Worm (Caenorhabditis elegans): ENCODE results near the gene F56D6.12.

DNA sequence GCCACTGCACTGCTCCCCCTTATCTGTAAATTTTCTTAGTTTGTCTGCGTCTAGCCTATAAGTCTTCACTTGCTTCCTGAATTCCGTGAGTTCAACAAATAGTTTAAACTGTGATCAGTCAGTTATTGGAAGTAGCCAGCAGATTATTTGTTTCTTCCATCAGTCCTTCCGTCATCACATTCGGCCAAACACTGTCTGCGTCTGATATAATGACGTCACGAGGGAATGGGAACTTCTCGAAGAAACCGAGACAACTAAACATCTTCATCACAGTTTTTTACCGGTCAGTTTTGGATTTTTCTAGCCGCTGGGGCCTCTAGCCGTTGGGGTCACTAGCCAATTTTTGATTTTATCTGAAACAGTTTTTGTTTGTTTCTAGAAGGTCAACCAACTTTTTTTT lies 41.9 kb upstream of the F56D6.12 start:
- TF ChIP-seq dmd-4 (tag; optimal IDR thresholded peaks at IDR 0.05; ENCODE audit: borderline replicate concordance) (no peak), nhr-11 (tag; optimal IDR thresholded peaks at IDR 0.05) (no peak), dve-1 (tag; optimal IDR thresholded peaks at IDR 0.05) (no peak), ceh-45 (GFP tag; IDR thresholded peaks at IDR 0.05) (no peak), madf-2 (tag; optimal IDR thresholded peaks at IDR 0.05) (no peak), elt-2 (tag; optimal IDR thresholded peaks at IDR 0.05) (no peak), ama-1 (optimal IDR thresholded peaks at IDR 0.05) (no peak), pha-4 (tag; optimal IDR thresholded peaks at IDR 0.05) (no peak), pag-3 (tag; optimal IDR thresholded peaks at IDR 0.05; ENCODE audit: borderline replicate concordance) (no peak), ref-2 (tag; optimal IDR thresholded peaks at IDR 0.05) (no peak), hlh-8 (tag; optimal IDR thresholded peaks at IDR 0.05) (no peak), K02D7.2 (tag; optimal IDR thresholded peaks at IDR 0.05) (no peak)

All from whole organism, late embryonic.